Fruit fly (Drosophila melanogaster) whole organism, prepupa: ENCODE results near the gene Polr3D.
A peak's percentile ranks its signal among the peaks of the same experiment; 100 is the strongest.

Experiments
- CG11294 ChIP-seq: fragments of 200-800 bp; sonication (Bioruptor generic); IDR thresholded peaks from 2 replicates; pipeline ENCODE4 v1.3.6; 2022; ENCODE audit warnings: missing biosample characterization, missing genetic modification characterization
- CG11762 ChIP-seq: fragments of 200-800 bp; sonication (Bioruptor generic); optimal IDR thresholded peaks from 3 replicates; lab custom pipeline; 2016; ENCODE audit warnings: missing biosample characterization, missing genetic modification characterization; ENCODE audit not compliant: insufficient read depth
- CG11902 ChIP-seq: fragments of 200-800 bp; sonication (Bioruptor generic); optimal IDR thresholded peaks from 3 replicates; lab custom pipeline; 2016; ENCODE audit warnings: missing biosample characterization, missing genetic modification characterization
- CG15336 ChIP-seq: fragments of 200-800 bp; sonication (Bioruptor generic); IDR thresholded peaks from 2 replicates; pipeline ENCODE4 v1.3.6; 2022; ENCODE audit warnings: missing biosample characterization, missing genetic modification characterization
- CG3032 ChIP-seq: fragments of 200-800 bp; optimal IDR thresholded peaks from 2 replicates; lab custom pipeline; 2019; ENCODE audit warnings: missing biosample characterization, mild to moderate bottlenecking, missing genetic modification characterization, moderate library complexity
- CG32006 ChIP-seq: fragments of 200-800 bp; sonication (Bioruptor generic); optimal IDR thresholded peaks from 3 replicates; lab custom pipeline; 2017; ENCODE audit warnings: missing biosample characterization, mild to moderate bottlenecking, missing genetic modification characterization
- CG34406 ChIP-seq: fragments of 200-800 bp; sonication (Bioruptor generic); optimal IDR thresholded peaks from 3 replicates; lab custom pipeline; 2016; ENCODE audit warnings: missing biosample characterization, missing genetic modification characterization
- CG3919 ChIP-seq: fragments of 200-800 bp; sonication (Bioruptor generic); optimal IDR thresholded peaks from 3 replicates; lab custom pipeline; 2016; ENCODE audit warnings: missing biosample characterization, missing genetic modification characterization
- CG4318 ChIP-seq: fragments of 200-800 bp; sonication (Bioruptor generic); optimal IDR thresholded peaks from 3 replicates; lab custom pipeline; 2017; ENCODE audit warnings: missing biosample characterization, mild to moderate bottlenecking, missing genetic modification characterization
- CG6163 ChIP-seq: fragments of 200-800 bp; sonication (Bioruptor generic); IDR thresholded peaks from 3 replicates; pipeline ENCODE4 v1.3.6; 2022; ENCODE audit warnings: missing biosample characterization, missing genetic modification characterization
- CG6276 ChIP-seq: fragments of 200-800 bp; sonication (Bioruptor generic); optimal IDR thresholded peaks from 2 replicates; lab custom pipeline; 2017; ENCODE audit warnings: missing biosample characterization, mild to moderate bottlenecking, missing genetic modification characterization
- CG6792 ChIP-seq: fragments of 200-800 bp; sonication (Bioruptor generic); optimal IDR thresholded peaks from 3 replicates; lab custom pipeline; 2016; ENCODE audit warnings: missing biosample characterization, missing genetic modification characterization
- CG6854 ChIP-seq: fragments of 200-800 bp; sonication (Bioruptor generic); optimal IDR thresholded peaks from 2 replicates; lab custom pipeline; 2017; ENCODE audit warnings: missing biosample characterization, mild to moderate bottlenecking, missing genetic modification characterization
- CG7368 ChIP-seq: fragments of 200-800 bp; sonication (Bioruptor generic); optimal IDR thresholded peaks from 3 replicates; lab custom pipeline; 2016; ENCODE audit warnings: missing biosample characterization, missing genetic modification characterization
- CG8119 ChIP-seq: fragments of 200-800 bp; sonication (Bioruptor generic); IDR thresholded peaks from 3 replicates; pipeline ENCODE4 v1.3.6; 2022; ENCODE audit warnings: missing biosample characterization, missing genetic modification characterization
- CG9139 ChIP-seq: fragments of 200-800 bp; sonication (Bioruptor generic); optimal IDR thresholded peaks from 3 replicates; lab custom pipeline; 2017; ENCODE audit warnings: missing biosample characterization, mild to moderate bottlenecking, missing genetic modification characterization
- Eip78C ChIP-seq: fragments of 200-800 bp; sonication (Bioruptor generic); peaks from one replicate; lab custom pipeline; 2016; ENCODE audit warnings: missing biosample characterization, missing genetic modification characterization
- Eip93F ChIP-seq: fragments of 200-800 bp; sonication (Bioruptor generic); optimal IDR thresholded peaks from 2 replicates; lab custom pipeline; 2016; ENCODE audit warnings: missing biosample characterization, mild to moderate bottlenecking, missing genetic modification characterization
- Gug ChIP-seq: fragments of 200-800 bp; sonication (Bioruptor generic); IDR thresholded peaks from 2 replicates; pipeline ENCODE4 v1.3.6; 2022; ENCODE audit warnings: missing biosample characterization, missing genetic modification characterization
- Hr38 ChIP-seq: sonication (Bioruptor generic); optimal IDR thresholded peaks from 2 replicates; lab custom pipeline; 2016; ENCODE audit warnings: missing biosample characterization, missing genetic modification characterization
- Hr4 ChIP-seq: fragments of 200-800 bp; sonication (Bioruptor generic); optimal IDR thresholded peaks from 3 replicates; lab custom pipeline; 2016; ENCODE audit warnings: missing biosample characterization, missing genetic modification characterization
- Lpt ChIP-seq: fragments of 200-800 bp; sonication (Bioruptor generic); optimal IDR thresholded peaks from 3 replicates; lab custom pipeline; 2016; ENCODE audit warnings: missing biosample characterization, missing genetic modification characterization
- Met ChIP-seq: fragments of 200-800 bp; sonication (Bioruptor generic); optimal IDR thresholded peaks from 3 replicates; lab custom pipeline; 2016; ENCODE audit warnings: missing biosample characterization, missing genetic modification characterization
- OdsH ChIP-seq: fragments of 200-800 bp; sonication (Bioruptor generic); optimal IDR thresholded peaks from 3 replicates; lab custom pipeline; 2016; ENCODE audit warnings: missing biosample characterization, missing genetic modification characterization
- Smox ChIP-seq: fragments of 200-800 bp; sonication (Bioruptor generic); optimal IDR thresholded peaks from 3 replicates; lab custom pipeline; 2016; ENCODE audit warnings: missing biosample characterization, missing genetic modification characterization
- cyc ChIP-seq: fragments of 200-800 bp; sonication (Bioruptor generic); optimal IDR thresholded peaks from 3 replicates; lab custom pipeline; 2016; ENCODE audit warnings: missing biosample characterization, missing genetic modification characterization
- dac ChIP-seq: fragments of 200-800 bp; sonication (Bioruptor generic); optimal IDR thresholded peaks from 2 replicates; lab custom pipeline; 2017; ENCODE audit warnings: missing biosample characterization, mild to moderate bottlenecking, missing genetic modification characterization
- dsx ChIP-seq: fragments of 200-800 bp; optimal IDR thresholded peaks from 3 replicates; lab custom pipeline; 2019; ENCODE audit warnings: missing biosample characterization, mild to moderate bottlenecking, missing genetic modification characterization, moderate library complexity; ENCODE audit not compliant: poor library complexity, severe bottlenecking
- eg ChIP-seq: fragments of 200-800 bp; sonication (Bioruptor generic); IDR thresholded peaks from 3 replicates; pipeline ENCODE4 v1.3.6; 2022; ENCODE audit warnings: missing biosample characterization, missing genetic modification characterization
- esn ChIP-seq: fragments of 200-800 bp; sonication (Bioruptor generic); optimal IDR thresholded peaks from 2 replicates; lab custom pipeline; 2016; ENCODE audit warnings: missing biosample characterization, mild to moderate bottlenecking, missing genetic modification characterization, moderate library complexity
- fd59A ChIP-seq: fragments of 200-800 bp; sonication (Bioruptor generic); optimal IDR thresholded peaks from 2 replicates; lab custom pipeline; 2017; ENCODE audit warnings: missing biosample characterization, mild to moderate bottlenecking, missing genetic modification characterization, missing genetic modification reagents
- fd85E ChIP-seq: fragments of 200-800 bp; sonication (Bioruptor generic); optimal IDR thresholded peaks from 3 replicates; lab custom pipeline; 2016; ENCODE audit warnings: missing biosample characterization, missing genetic modification characterization
- fkh ChIP-seq: fragments of 200-800 bp; sonication (Bioruptor generic); optimal IDR thresholded peaks from 3 replicates; lab custom pipeline; 2017; ENCODE audit warnings: missing biosample characterization, mild to moderate bottlenecking, missing genetic modification characterization, moderate library complexity
- lz ChIP-seq: fragments of 200-800 bp; sonication (Bioruptor generic); optimal IDR thresholded peaks from 3 replicates; lab custom pipeline; 2016; ENCODE audit warnings: missing biosample characterization, missing genetic modification characterization
- net ChIP-seq: fragments of 200-800 bp; sonication (Bioruptor generic); optimal IDR thresholded peaks from 3 replicates; lab custom pipeline; 2016; ENCODE audit warnings: missing biosample characterization, missing genetic modification characterization
- salr ChIP-seq, 2 experiments: fragments of 200-800 bp; sonication (Bioruptor generic); optimal IDR thresholded peaks; 3 replicates each; lab custom pipeline; 2016 to 2018; ENCODE audit warnings: missing biosample characterization in 2 of 2, missing genetic modification characterization in 2 of 2, mild to moderate bottlenecking in 1 of 2
- ss ChIP-seq, 2 experiments: fragments of 200-800 bp; sonication (Bioruptor generic); optimal IDR thresholded peaks; 2 replicates in 1 of 2; 3 replicates in 1 of 2; lab custom pipeline; 2017 to 2018; ENCODE audit warnings: mild to moderate bottlenecking in 2 of 2, missing biosample characterization in 2 of 2, missing genetic modification characterization in 2 of 2, moderate library complexity in 1 of 2
- svp ChIP-seq: fragments of 200-800 bp; sonication (Bioruptor generic); peaks from one replicate; lab custom pipeline; 2016; ENCODE audit warnings: missing biosample characterization, missing genetic modification characterization
- topi ChIP-seq: fragments of 200-800 bp; sonication (Bioruptor generic); optimal IDR thresholded peaks from 3 replicates; lab custom pipeline; 2016; ENCODE audit warnings: missing biosample characterization, missing genetic modification characterization
- vri ChIP-seq: fragments of 200-800 bp; sonication (Bioruptor generic); optimal IDR thresholded peaks from 3 replicates; lab custom pipeline; 2016; ENCODE audit warnings: missing biosample characterization, mild to moderate bottlenecking, missing genetic modification characterization

The Polr3D gene

DNA sequence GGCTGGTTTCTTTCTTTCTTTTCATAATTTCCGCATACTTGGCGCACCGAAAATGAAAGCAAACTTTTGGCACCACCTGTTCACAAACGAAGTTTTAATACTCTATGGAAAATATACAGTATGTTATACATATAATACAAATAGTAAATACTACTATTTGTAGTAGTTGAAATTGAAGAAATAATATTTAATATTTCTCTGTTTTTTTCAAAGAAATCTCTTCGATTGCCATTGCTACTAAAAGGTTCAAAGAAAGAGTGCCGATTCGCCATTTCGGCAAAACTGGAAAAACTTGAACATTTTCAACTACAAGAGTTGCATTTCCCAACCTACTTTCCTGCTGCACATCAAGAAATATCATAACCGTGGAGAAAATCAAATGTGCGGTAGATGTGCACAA, 37.5 kb upstream of the Polr3D start:
- TF ChIP-seq CG32006 (GFP tag; lab: Kevin White, UChicago) = peak; percentile 79
- no peak for TF ChIP-seq Hr38 (GFP tag; lab: Kevin White, UChicago)
- TF ChIP-seq CG7368 (GFP tag; lab: Kevin White, UChicago) = no peak
- TF ChIP-seq OdsH (GFP tag; lab: Kevin White, UChicago) = no peak
- no peak for TF ChIP-seq dac (GFP tag; lab: Kevin White, UChicago)
- peak; percentile 58 for TF ChIP-seq CG6276 (GFP tag; lab: Kevin White, UChicago)
- TF ChIP-seq CG6163 (GFP tag; lab: Robert Waterston, UW) = peak; percentile 25; the same call in 1 of the 3 replicates
- TF ChIP-seq CG11762 (GFP tag; lab: Kevin White, UChicago) = no peak
- TF ChIP-seq Eip78C = peak; percentile 57
- peak in 1 of 2 experiments; percentile 19 for TF ChIP-seq salr (GFP tag; optimal IDR thresholded peaks at IDR 0.05; lab: Kevin White, UChicago)
- no peak for TF ChIP-seq cyc
- TF ChIP-seq esn (GFP tag; lab: Kevin White, UChicago) = no peak
- peak; percentile 39 for TF ChIP-seq Hr4 (GFP tag; lab: Kevin White, UChicago)
- TF ChIP-seq CG15336 (GFP tag; lab: Robert Waterston, UW) = peak; percentile 77
- TF ChIP-seq CG8119 (GFP tag; lab: Robert Waterston, UW) = peak; percentile 81
- TF ChIP-seq CG6854 (GFP tag; lab: Kevin White, UChicago) = no peak
- TF ChIP-seq eg = peak; percentile 63; the same call in 2 of the 3 replicates
- peak; percentile 36 for TF ChIP-seq CG4318
- no peak for TF ChIP-seq fd59A (GFP tag; lab: Kevin White, UChicago)
- no peak for TF ChIP-seq Met (GFP tag; lab: Kevin White, UChicago)
- peak; percentile 28; the same call in 1 of the 2 replicates for TF ChIP-seq Gug (GFP tag; lab: Robert Waterston, UW)

DNA sequence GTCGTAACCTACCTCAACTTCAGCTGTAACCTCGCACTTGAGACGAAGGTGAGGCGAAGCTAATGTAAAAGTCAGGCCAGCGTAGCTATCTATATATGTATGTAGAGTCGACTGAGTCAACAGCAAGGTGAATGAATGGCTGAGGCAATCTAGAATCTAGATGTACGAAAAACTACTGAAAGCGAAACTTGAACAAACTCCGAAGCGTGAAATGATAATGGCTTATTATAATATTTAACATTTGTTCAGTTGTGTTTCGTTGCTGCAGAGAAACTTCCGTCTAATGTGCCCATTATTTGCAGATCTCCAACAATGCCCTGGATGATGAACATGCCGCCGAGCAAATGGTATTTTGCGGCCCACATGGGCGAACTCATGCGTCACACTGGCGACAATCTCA, 35.2 kb upstream of the Polr3D start:
- TF ChIP-seq CG34406 (GFP tag; lab: Kevin White, UChicago) (no peak), fkh (GFP tag; lab: Kevin White, UChicago) (peak; percentile 83), lz (GFP tag; lab: Kevin White, UChicago) (no peak), CG3919 (no peak), Gug (GFP tag; lab: Robert Waterston, UW) (no peak)

DNA sequence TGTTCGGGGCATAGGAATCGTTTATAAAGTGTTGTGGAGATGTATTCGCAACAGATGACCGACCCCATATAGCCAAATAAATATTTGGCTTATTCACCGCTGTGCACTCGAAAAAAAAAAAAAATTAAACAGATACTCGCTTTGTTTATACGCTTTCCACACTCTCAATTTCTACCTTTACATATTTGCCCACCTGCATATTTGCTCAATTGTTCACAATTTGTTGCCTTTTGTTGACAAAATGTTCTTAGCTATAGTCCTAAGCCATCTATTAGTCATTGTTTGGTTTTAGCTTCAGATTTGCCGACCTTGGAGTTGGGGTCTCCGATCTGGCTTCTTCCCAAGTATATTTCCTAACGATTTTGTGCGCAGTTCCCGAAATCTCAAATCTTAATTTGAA, 33.6 kb upstream of the Polr3D start:
- TF ChIP-seq fkh (GFP tag; lab: Kevin White, UChicago) (peak; percentile 61), topi (GFP tag; lab: Kevin White, UChicago) (no peak), CG3032 (tag; lab: Kevin White, UChicago) (no peak)

DNA sequence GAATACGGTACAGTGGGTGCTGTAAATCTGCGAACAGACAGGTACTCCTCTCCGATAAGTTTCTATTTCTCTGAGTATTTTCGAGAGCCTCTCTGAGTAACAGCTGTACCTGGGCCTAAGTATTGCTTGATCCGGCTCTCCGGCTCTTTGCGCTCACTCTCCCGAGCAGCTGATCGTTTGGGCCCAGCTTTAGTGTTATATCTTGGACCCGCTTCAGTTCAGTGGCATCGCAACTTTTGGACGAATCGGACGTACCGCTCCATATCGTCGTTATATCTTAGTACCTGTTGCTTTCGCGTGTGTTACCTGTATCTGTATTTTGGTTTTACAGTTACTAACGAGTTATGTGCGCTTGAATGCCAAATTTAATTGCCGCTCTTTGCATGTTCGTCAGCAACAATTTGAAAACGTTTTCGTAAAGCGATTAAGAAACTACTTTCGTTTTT, 29.8 kb upstream of the Polr3D start, which contains the start of gene geko:
Gene geko, plus strand, starts transcription at position 219 of the 446 bp plus-strand sequence.
- peak; percentile 63; the same call in 2 of the 3 replicates for TF ChIP-seq eg
- TF ChIP-seq fd85E (GFP tag; lab: Kevin White, UChicago) = no peak
- TF ChIP-seq Lpt = peak; percentile 40
- TF ChIP-seq svp (GFP tag; lab: Kevin White, UChicago) = no peak
- TF ChIP-seq ss (GFP tag; optimal IDR thresholded peaks at IDR 0.05; lab: Kevin White, UChicago) = peak; percentile 9 to 26
- TF ChIP-seq Smox = no peak
- peak; percentile 46 for TF ChIP-seq Eip78C
- no peak for TF ChIP-seq net
- TF ChIP-seq CG8119 (GFP tag; lab: Robert Waterston, UW) = peak; percentile 45; the same call in 1 of the 3 replicates
- no peak for TF ChIP-seq CG11762 (GFP tag; lab: Kevin White, UChicago)
- TF ChIP-seq CG4318 = no peak
- TF ChIP-seq CG11902 = no peak
- TF ChIP-seq vri (GFP tag; lab: Kevin White, UChicago) = peak; percentile 4
- no peak for TF ChIP-seq CG11294
- no peak for TF ChIP-seq Eip93F (GFP tag; lab: Kevin White, UChicago)
- peak; percentile 4 for TF ChIP-seq dsx (GFP tag; lab: Kevin White, UChicago)
- TF ChIP-seq CG6854 (GFP tag; lab: Kevin White, UChicago) = no peak
- no peak for TF ChIP-seq CG9139 (GFP tag; lab: Kevin White, UChicago)
- peak; percentile 58 for TF ChIP-seq CG15336 (GFP tag; lab: Robert Waterston, UW)
- TF ChIP-seq CG6792 (GFP tag; lab: Kevin White, UChicago) = no peak
- peak; percentile 57; the same call in 1 of the 3 replicates for TF ChIP-seq CG6163 (GFP tag; lab: Robert Waterston, UW)
